Fruit fly (Drosophila melanogaster): ENCODE results near the gene CG34159.

- TF ChIP-seq CG7101 (tag; optimal IDR thresholded peaks at IDR 0.05) (no peak), Clk (GFP tag; optimal IDR thresholded peaks at IDR 0.05) (no peak), Crg-1 (GFP tag; optimal IDR thresholded peaks at IDR 0.05) (no peak), kay (GFP tag; ENCODE audit: borderline replicate concordance) (no peak), CG12768 (GFP tag; optimal IDR thresholded peaks at IDR 0.05) (no peak), Mnt (GFP tag; optimal IDR thresholded peaks at IDR 0.05) (no peak), pad (GFP tag; optimal IDR thresholded peaks at IDR 0.05) (no peak)
Measured at dm6 chr2L:10198911-10199310, 5.2 kb downstream of the CG34159 start, which contains the start of gene Sur.

All from whole organism, adult.